Worm (Caenorhabditis elegans): Measurements from ENCODE around the gene nhr-66.

DNA sequence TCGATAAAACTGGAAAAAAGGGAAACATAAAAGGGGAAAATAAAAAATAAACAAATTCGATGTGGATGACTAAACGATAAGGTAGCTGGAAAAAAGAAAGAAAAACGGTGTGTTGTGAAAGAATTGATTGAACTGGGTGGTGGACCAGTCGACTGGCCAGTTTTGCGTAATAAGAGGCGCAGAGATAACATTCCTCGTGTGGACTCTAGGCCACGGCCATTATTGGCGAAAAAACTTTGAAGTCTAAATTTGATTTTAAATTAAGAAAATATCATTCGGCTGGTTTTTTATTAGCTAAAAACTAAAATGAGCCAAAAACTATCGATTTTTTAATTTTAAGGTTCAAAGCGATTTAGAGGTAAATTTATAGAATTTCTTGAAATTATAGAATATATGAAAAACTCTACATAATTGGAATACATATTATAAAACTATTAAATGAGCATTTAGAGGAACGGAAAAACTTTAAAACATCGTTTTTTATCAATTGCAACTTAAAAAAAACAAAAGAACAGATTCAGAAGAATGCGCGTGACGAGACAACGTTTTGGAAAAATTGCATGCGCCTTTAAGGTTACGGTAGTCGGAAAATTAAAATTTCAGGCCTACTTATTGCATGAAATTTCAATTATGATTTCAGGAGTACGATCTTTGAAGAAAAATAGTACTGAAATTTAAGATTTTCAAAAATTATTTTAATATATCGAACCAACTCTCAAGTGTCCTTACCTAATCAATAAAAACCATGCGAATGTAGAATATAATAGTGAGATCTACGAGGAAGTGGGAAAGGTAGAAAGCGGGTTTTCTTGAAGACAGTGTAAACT lies 30.9 kb downstream of the nhr-66 start, which contains the start of gene hgrs-1:
- no peak for TF ChIP-seq tab-1 (GFP tag; IDR thresholded peaks at IDR 0.05)
- TF ChIP-seq cog-1 (tag; optimal IDR thresholded peaks at IDR 0.05): no peak
- no peak for TF ChIP-seq klf-2 (GFP tag; conservative IDR thresholded peaks at IDR 0.05)
- no peak for TF ChIP-seq ztf-29 (GFP tag; IDR thresholded peaks at IDR 0.05)
- no peak for TF ChIP-seq T22C8.4 (GFP tag; IDR thresholded peaks at IDR 0.05)
- TF ChIP-seq med-1 (GFP tag; optimal IDR thresholded peaks at IDR 0.05; ENCODE audit: insufficient read depth): no peak

Data from whole organism, midembryonic.